Worm (Caenorhabditis elegans) whole organism, L4/young adult: ENCODE measurements around the gene ugt-43.

ENCODE experiments used
- W03F9.2 ChIP-seq: fragments of 150-350 bp; optimal IDR thresholded peaks from 2 replicates; lab custom pipeline; 2014; ENCODE audit warnings: missing biosample characterization, missing genetic modification characterization
- dao-5 ChIP-seq: sonication (generic microtip); optimal IDR thresholded peaks from 2 replicates; lab custom pipeline; 2016; ENCODE audit warnings: missing genotype, missing genetic modification characterization, moderate library complexity, missing compliant biosample characterization

DNA sequence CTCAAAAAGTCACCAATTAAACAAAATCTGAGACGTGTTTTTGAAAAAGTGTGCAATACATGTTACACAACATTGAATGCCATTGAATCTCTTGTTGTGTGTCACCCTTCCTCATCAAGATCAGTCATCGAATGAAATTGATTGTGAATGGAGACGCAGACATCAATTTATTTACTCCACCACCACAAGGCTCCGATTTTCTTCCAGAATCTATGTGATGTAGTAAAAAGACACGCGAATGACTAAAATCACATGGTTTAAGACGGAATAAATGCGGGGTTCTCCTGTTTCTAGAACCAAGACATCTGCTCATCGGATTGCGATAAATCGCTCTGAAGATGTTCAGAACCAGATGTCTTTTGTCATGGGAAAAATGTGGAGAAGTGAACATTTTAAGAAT lies 48.4 kb downstream of the ugt-43 start:
- no peak for TF ChIP-seq dao-5 (tag; lab: Kevin White, UChicago)
- TF ChIP-seq W03F9.2 (tag; lab: Kevin White, UChicago), result no peak
